Worm (Caenorhabditis elegans) whole organism, early embryonic: Measurements from ENCODE around the gene ZC204.14.
"Not testable (repeated sequence)": the region's sequence is repeated elsewhere in the genome, so short reads cannot be mapped to it uniquely, and the experiment has no call there.

Experiments
- B0310.2 ChIP-seq: sonication (generic microtip); optimal IDR thresholded peaks from 2 replicates; lab custom pipeline; 2016; ENCODE audit warnings: mild to moderate bottlenecking, missing genetic modification characterization, missing compliant biosample characterization
- F13C5.2 ChIP-seq: sonication (generic microtip); optimal IDR thresholded peaks from 2 replicates; lab custom pipeline; 2017; ENCODE audit warnings: mild to moderate bottlenecking, missing genetic modification characterization, inconsistent platforms, missing compliant biosample characterization
- ama-1 ChIP-seq: fragments of 150-350 bp; optimal IDR thresholded peaks from 2 replicates; lab custom pipeline; 2014
- ceh-13 ChIP-seq: fragments of 200-800 bp; sonication (Bioruptor generic); optimal IDR thresholded peaks from 2 replicates; lab custom pipeline; 2018; ENCODE audit warnings: mild to moderate bottlenecking, missing genetic modification characterization, missing compliant biosample characterization
- ceh-36 ChIP-seq: sonication (generic microtip); optimal IDR thresholded peaks from 2 replicates; lab custom pipeline; 2016; ENCODE audit warnings: missing genetic modification characterization, inconsistent platforms, missing compliant biosample characterization
- hmbx-1 ChIP-seq: sonication (generic microtip); optimal IDR thresholded peaks from 2 replicates; lab custom pipeline; 2016; ENCODE audit warnings: mild to moderate bottlenecking, missing genetic modification characterization, missing compliant biosample characterization
- pes-1 ChIP-seq: fragments of 200-800 bp; sonication (Bioruptor generic); IDR thresholded peaks from 2 replicates; pipeline ENCODE4 v1.3.6; 2022; ENCODE audit warnings: missing genetic modification reagents, missing genetic modification characterization, missing compliant biosample characterization

- TF ChIP-seq hmbx-1 (tag; lab: Kevin White, UChicago); ama-1 (lab: Kevin White, UChicago); pes-1 (GFP tag; lab: Robert Waterston, UW); ceh-13 (GFP tag; lab: Kevin White, UChicago); B0310.2; F13C5.2 (tag; lab: Kevin White, UChicago); ceh-36 (tag; lab: Kevin White, UChicago): not testable (repeated sequence)
Measured at ce11 chrII:1633490-1633889, 29.3 kb downstream of the ZC204.14 start, which contains the start of gene C08E3.1.
